Worm (Caenorhabditis elegans) whole organism, late embryonic: ENCODE measurements around the gene AC7.3.
A peak's percentile ranks its signal among the peaks of the same experiment; 100 is the strongest.

ENCODE experiments used
- C38D4.7 ChIP-seq: fragments of 200-800 bp; sonication (Bioruptor generic); optimal IDR thresholded peaks from 2 replicates; lab custom pipeline; 2018; ENCODE audit warnings: mild to moderate bottlenecking, missing genetic modification characterization, moderate library complexity, missing compliant biosample characterization
- K02D7.2 ChIP-seq: sonication (generic microtip); optimal IDR thresholded peaks from 2 replicates; lab custom pipeline; 2017; ENCODE audit warnings: mild to moderate bottlenecking, missing genetic modification characterization, missing compliant biosample characterization
- Y22D7AL.16 ChIP-seq: sonication (generic microtip); optimal IDR thresholded peaks from 2 replicates; lab custom pipeline; 2016; ENCODE audit warnings: missing genetic modification characterization, missing compliant biosample characterization
- ahr-1 ChIP-seq: sonication (generic microtip); optimal IDR thresholded peaks from 2 replicates; lab custom pipeline; 2016; ENCODE audit warnings: missing genetic modification characterization, missing compliant biosample characterization
- ceh-2 ChIP-seq: sonication (generic microtip); optimal IDR thresholded peaks from 2 replicates; lab custom pipeline; 2016; ENCODE audit warnings: missing genotype, missing genetic modification characterization, missing compliant biosample characterization
- ceh-24 ChIP-seq: sonication (generic microtip); optimal IDR thresholded peaks from 2 replicates; lab custom pipeline; 2016; ENCODE audit warnings: mild to moderate bottlenecking, missing genetic modification characterization, missing compliant biosample characterization
- ceh-30 ChIP-seq: fragments of 150-350 bp; optimal IDR thresholded peaks from 2 replicates; lab custom pipeline; 2014; ENCODE audit warnings: missing biosample characterization, missing genetic modification characterization
- ceh-31 ChIP-seq: sonication (generic microtip); optimal IDR thresholded peaks from 2 replicates; lab custom pipeline; 2016; ENCODE audit warnings: missing genetic modification characterization, missing compliant biosample characterization
- ceh-34 ChIP-seq: sonication (generic microtip); optimal IDR thresholded peaks from 2 replicates; lab custom pipeline; 2016; ENCODE audit warnings: mild to moderate bottlenecking, missing genetic modification characterization, missing compliant biosample characterization
- ceh-45 ChIP-seq: fragments of 200-800 bp; sonication (Bioruptor generic); IDR thresholded peaks from 2 replicates; pipeline ENCODE4 v1.3.6; 2022; ENCODE audit warnings: missing genetic modification reagents, missing genetic modification characterization, missing compliant biosample characterization
- dmd-4 ChIP-seq: sonication (generic microtip); optimal IDR thresholded peaks from 2 replicates; lab custom pipeline; 2016; ENCODE audit warnings: borderline replicate concordance, missing genetic modification characterization, missing compliant biosample characterization
- dve-1 ChIP-seq: sonication (generic microtip); optimal IDR thresholded peaks from 2 replicates; lab custom pipeline; 2017; ENCODE audit warnings: antibody characterized with exemption, mild to moderate bottlenecking, missing genetic modification characterization, missing compliant biosample characterization
- elt-4 ChIP-seq: sonication (generic microtip); optimal IDR thresholded peaks from 2 replicates; lab custom pipeline; 2016; ENCODE audit warnings: missing genetic modification characterization, missing compliant biosample characterization
- ets-4 ChIP-seq: sonication (generic microtip); optimal IDR thresholded peaks from 2 replicates; lab custom pipeline; 2016; ENCODE audit warnings: missing genetic modification characterization, missing compliant biosample characterization
- fkh-10 ChIP-seq: fragments of 150-350 bp; optimal IDR thresholded peaks from 2 replicates; lab custom pipeline; 2014; ENCODE audit warnings: missing biosample characterization, missing genetic modification reagents, missing genetic modification characterization
- hlh-15 ChIP-seq: sonication (generic microtip); optimal IDR thresholded peaks from 2 replicates; lab custom pipeline; 2016; ENCODE audit warnings: missing genetic modification characterization, missing compliant biosample characterization
- hlh-30 ChIP-seq: sonication (generic microtip); optimal IDR thresholded peaks from 2 replicates; lab custom pipeline; 2017; ENCODE audit warnings: antibody characterized with exemption, missing genetic modification characterization, missing compliant biosample characterization; ENCODE audit not compliant: insufficient read depth
- hlh-6 ChIP-seq: sonication (generic microtip); optimal IDR thresholded peaks from 2 replicates; lab custom pipeline; 2016; ENCODE audit warnings: missing genotype, missing genetic modification characterization, missing compliant biosample characterization
- hlh-8 ChIP-seq: sonication (generic microtip); optimal IDR thresholded peaks from 2 replicates; lab custom pipeline; 2016; ENCODE audit warnings: missing genotype, missing genetic modification characterization, missing compliant biosample characterization
- lim-6 ChIP-seq: sonication (generic microtip); optimal IDR thresholded peaks from 2 replicates; lab custom pipeline; 2016; ENCODE audit warnings: missing genetic modification characterization, missing compliant biosample characterization
- nfya-1 ChIP-seq: sonication (generic microtip); optimal IDR thresholded peaks from 2 replicates; lab custom pipeline; 2017; ENCODE audit warnings: missing genetic modification characterization, mild to moderate bottlenecking, missing compliant biosample characterization, antibody characterized with exemption, moderate library complexity
- nhr-11 ChIP-seq: fragments of 150-350 bp; optimal IDR thresholded peaks from 2 replicates; lab custom pipeline; 2014; ENCODE audit warnings: missing biosample characterization, missing genetic modification characterization
- odd-2 ChIP-seq: sonication (generic microtip); optimal IDR thresholded peaks from 2 replicates; lab custom pipeline; 2017; ENCODE audit warnings: antibody characterized with exemption, mild to moderate bottlenecking, missing genetic modification characterization, missing compliant biosample characterization
- pag-3 ChIP-seq: sonication (generic microtip); optimal IDR thresholded peaks from 2 replicates; lab custom pipeline; 2016; ENCODE audit warnings: missing compliant biosample characterization, missing genetic modification characterization, borderline replicate concordance
- pat-9 ChIP-seq: fragments of 200-800 bp; sonication (Bioruptor generic); optimal IDR thresholded peaks from 2 replicates; lab custom pipeline; 2018; ENCODE audit warnings: mild to moderate bottlenecking, missing genetic modification characterization, moderate library complexity, missing compliant biosample characterization
- pha-4 ChIP-seq: fragments of 150-350 bp; optimal IDR thresholded peaks from 2 replicates; lab custom pipeline; 2018; ENCODE audit warnings: missing biosample characterization, missing genetic modification reagents, missing genetic modification characterization
- pros-1 ChIP-seq: fragments of 150-350 bp; optimal IDR thresholded peaks from 2 replicates; lab custom pipeline; 2014; ENCODE audit warnings: missing biosample characterization, missing genetic modification reagents, missing genetic modification characterization
- ref-2 ChIP-seq: sonication (generic microtip); optimal IDR thresholded peaks from 2 replicates; lab custom pipeline; 2016; ENCODE audit warnings: missing genetic modification characterization, missing compliant biosample characterization
- tbx-2 ChIP-seq: sonication (generic microtip); optimal IDR thresholded peaks from 2 replicates; lab custom pipeline; 2016; ENCODE audit warnings: missing genetic modification characterization, missing compliant biosample characterization
- unc-3 ChIP-seq, 2 experiments: fragments of 200-800 bp in 1 of 2; sonication (Bioruptor generic) in 1 of 2; sonication (generic microtip) in 1 of 2; conservative IDR thresholded peaks in 1 of 2; optimal IDR thresholded peaks in 1 of 2; 2 replicates each; pipeline versions ENCODE4 v1.3.6 to Lab custom; 2016 to 2022; ENCODE audit warnings: missing compliant biosample characterization in 2 of 2, missing genetic modification characterization in 2 of 2, missing genetic modification reagents in 1 of 2
- unc-42 ChIP-seq: sonication (generic microtip); optimal IDR thresholded peaks from 2 replicates; lab custom pipeline; 2016; ENCODE audit warnings: missing genotype, missing genetic modification characterization, missing compliant biosample characterization
- unc-55 ChIP-seq: sonication (generic microtip); optimal IDR thresholded peaks from 2 replicates; lab custom pipeline; 2017; ENCODE audit warnings: missing biosample characterization, missing genetic modification reagents, missing genetic modification characterization
- unc-86 ChIP-seq: sonication (generic microtip); optimal IDR thresholded peaks from 2 replicates; lab custom pipeline; 2016; ENCODE audit warnings: missing genetic modification characterization, missing compliant biosample characterization

Gene AC7.3

DNA sequence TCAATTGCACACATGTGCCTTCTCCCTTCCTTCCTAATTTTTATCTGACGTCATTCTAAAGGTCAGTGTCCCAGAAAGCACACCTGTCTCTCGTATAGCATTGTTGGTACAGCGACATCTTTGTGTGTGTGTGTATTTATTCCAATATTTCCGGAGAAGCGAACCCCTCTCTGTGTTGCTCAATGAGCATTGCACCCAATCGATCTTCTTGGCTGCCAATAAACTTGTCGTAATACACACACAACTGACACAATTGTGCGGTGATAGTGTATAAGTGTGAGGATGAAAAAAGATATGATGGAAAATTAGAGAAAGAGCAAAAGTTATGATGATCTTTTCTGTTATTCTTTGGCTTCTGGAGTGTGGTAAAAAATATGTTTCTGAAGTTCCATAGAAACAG, 35.0 kb upstream of the AC7.3 start:
- TF ChIP-seq ceh-30 (tag; lab: Kevin White, UChicago) = no peak
- TF ChIP-seq ceh-24 (tag; lab: Kevin White, UChicago) = no peak
- no peak for TF ChIP-seq lim-6 (tag; lab: Kevin White, UChicago)
- peak; percentile 11 for TF ChIP-seq ceh-31 (tag; lab: Kevin White, UChicago)
- peak; percentile 6 for TF ChIP-seq nfya-1 (tag; lab: Kevin White, UChicago)
- TF ChIP-seq unc-55 = peak; percentile 71
- TF ChIP-seq, all 69 proteins: peak for 3

DNA sequence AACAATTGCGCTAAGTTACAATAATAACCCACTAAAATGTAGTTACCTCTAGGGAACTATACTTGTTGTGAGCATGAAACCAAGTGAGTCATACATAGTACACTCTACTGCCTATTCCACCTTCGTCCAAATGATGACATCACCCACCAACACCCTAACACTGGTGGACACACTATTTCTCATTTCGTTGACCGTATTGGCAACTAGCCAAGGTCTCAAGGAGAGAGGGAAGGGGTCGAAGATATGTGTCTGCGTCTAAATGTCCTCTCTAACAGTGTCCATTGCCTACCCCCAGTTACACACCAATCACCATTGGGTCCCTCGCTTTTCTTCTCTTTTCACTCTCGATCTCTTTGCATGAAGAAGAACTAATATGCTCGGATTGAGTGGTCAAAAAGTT, 33.7 kb upstream of the AC7.3 start:
- TF ChIP-seq dve-1 (no peak), nfya-1 (tag; lab: Kevin White, UChicago) (peak; percentile 74), unc-55 (peak; percentile 18), ceh-31 (tag; lab: Kevin White, UChicago) (peak; percentile 18), ceh-2 (tag; lab: Kevin White, UChicago) (no peak), ref-2 (tag; lab: Kevin White, UChicago) (peak; percentile 61), ets-4 (no peak), ceh-34 (tag; lab: Kevin White, UChicago) (no peak), tbx-2 (tag; lab: Kevin White, UChicago) (peak; percentile 26), Y22D7AL.16 (tag; lab: Kevin White, UChicago) (peak; percentile 16)

DNA sequence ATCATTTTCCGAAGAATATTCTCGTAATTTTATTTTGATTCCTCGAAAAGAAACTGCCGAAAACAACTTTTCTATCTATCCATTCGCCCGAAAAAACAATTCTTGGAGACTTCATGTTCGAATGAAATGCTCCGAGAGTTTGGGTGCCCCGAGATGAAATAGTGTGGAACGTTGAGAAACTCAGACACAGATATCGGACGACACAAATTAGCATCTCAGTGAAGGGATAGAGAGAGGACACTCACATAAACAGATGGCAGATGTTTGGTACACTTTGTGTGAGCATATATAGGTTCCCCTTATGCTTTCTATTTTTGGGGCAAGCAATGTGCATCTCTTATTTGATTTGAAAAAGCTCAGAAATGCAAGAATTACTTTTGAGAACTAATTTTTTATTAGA, 32.8 kb upstream of the AC7.3 start:
- TF ChIP-seq ceh-24 (tag; lab: Kevin White, UChicago) (no peak), elt-4 (tag; lab: Kevin White, UChicago) (no peak), unc-42 (tag; lab: Kevin White, UChicago) (peak; percentile 9), hlh-6 (tag; lab: Kevin White, UChicago) (no peak), hlh-30 (tag; lab: Kevin White, UChicago) (no peak), dve-1 (no peak), hlh-15 (tag; lab: Kevin White, UChicago) (no peak), odd-2 (no peak), pat-9 (tag; lab: Kevin White, UChicago) (no peak), unc-86 (tag; lab: Kevin White, UChicago) (no peak), pros-1 (tag; lab: Kevin White, UChicago) (no peak), ceh-34 (tag; lab: Kevin White, UChicago) (no peak), fkh-10 (GFP tag; lab: Kevin White, UChicago) (no peak), C38D4.7 (GFP tag; lab: Kevin White, UChicago) (no peak), ceh-45 (GFP tag; lab: Robert Waterston, UW) (no peak), nfya-1 (tag; lab: Kevin White, UChicago) (peak; percentile 36), ceh-2 (tag; lab: Kevin White, UChicago) (no peak), Y22D7AL.16 (tag; lab: Kevin White, UChicago) (no peak), K02D7.2 (tag; lab: Kevin White, UChicago) (no peak), nhr-11 (no peak), ahr-1 (tag; lab: Kevin White, UChicago) (no peak), pha-4 (tag; lab: Kevin White, UChicago) (no peak), hlh-8 (tag; lab: Kevin White, UChicago) (peak; percentile 53), ceh-31 (tag; lab: Kevin White, UChicago) (no peak), pag-3 (no peak), dmd-4 (tag; lab: Kevin White, UChicago) (no peak)

DNA sequence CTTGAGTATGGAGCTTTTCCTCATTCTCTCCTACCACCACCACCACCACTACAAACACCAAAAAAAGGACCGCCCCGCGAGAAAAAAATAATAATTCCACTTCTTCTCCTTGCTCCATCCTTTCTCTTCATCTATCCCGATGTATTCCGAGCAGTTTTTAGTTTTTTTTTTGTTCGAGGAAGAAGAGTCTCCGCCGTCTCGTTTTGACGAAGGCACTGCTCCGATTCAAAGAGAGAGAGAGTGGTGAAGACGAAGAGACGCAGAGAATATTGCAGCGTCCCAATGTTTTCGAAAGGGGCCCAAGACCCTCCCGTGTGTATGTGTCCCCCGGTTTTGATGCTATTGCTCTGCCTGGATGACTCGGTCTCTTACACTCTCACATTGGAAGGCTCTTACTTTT, 30.5 kb upstream of the AC7.3 start:
- TF ChIP-seq unc-3 (GFP tag; conservative IDR thresholded peaks at IDR 0.05; lab: Robert Waterston, UW) (no peak), unc-3 (tag; optimal IDR thresholded peaks at IDR 0.05; lab: Kevin White, UChicago) (no peak), tbx-2 (tag; lab: Kevin White, UChicago) (peak; percentile 13)
